Worm (Caenorhabditis elegans) whole organism, early embryonic: ENCODE measurements around the gene rpy-1.

Experiments used
- F13C5.2 ChIP-seq: sonication (generic microtip); optimal IDR thresholded peaks from 2 replicates; lab custom pipeline; 2017; ENCODE audit warnings: mild to moderate bottlenecking, missing genetic modification characterization, inconsistent platforms, missing compliant biosample characterization
- aly-1 ChIP-seq: sonication (generic microtip); optimal IDR thresholded peaks from 2 replicates; lab custom pipeline; 2016; ENCODE audit warnings: missing genetic modification characterization, missing compliant biosample characterization
- ama-1 ChIP-seq: fragments of 150-350 bp; optimal IDR thresholded peaks from 2 replicates; lab custom pipeline; 2014
- ceh-13 ChIP-seq: fragments of 200-800 bp; sonication (Bioruptor generic); optimal IDR thresholded peaks from 2 replicates; lab custom pipeline; 2018; ENCODE audit warnings: mild to moderate bottlenecking, missing genetic modification characterization, missing compliant biosample characterization
- ceh-36 ChIP-seq: sonication (generic microtip); optimal IDR thresholded peaks from 2 replicates; lab custom pipeline; 2016; ENCODE audit warnings: missing genetic modification characterization, inconsistent platforms, missing compliant biosample characterization
- ets-7 ChIP-seq: sonication (generic microtip); optimal IDR thresholded peaks from 2 replicates; lab custom pipeline; 2016; ENCODE audit warnings: missing genotype, missing genetic modification characterization, missing compliant biosample characterization
- flt-1 ChIP-seq: fragments of 200-800 bp; sonication (Bioruptor generic); IDR thresholded peaks from 2 replicates; pipeline ENCODE4 v1.3.6; 2022; ENCODE audit warnings: missing genetic modification characterization, missing compliant biosample characterization
- hnd-1 ChIP-seq: sonication (generic microtip); optimal IDR thresholded peaks from 2 replicates; lab custom pipeline; 2016; ENCODE audit warnings: missing genetic modification characterization, missing compliant biosample characterization
- pes-1 ChIP-seq: fragments of 200-800 bp; sonication (Bioruptor generic); IDR thresholded peaks from 2 replicates; pipeline ENCODE4 v1.3.6; 2022; ENCODE audit warnings: missing genetic modification reagents, missing genetic modification characterization, missing compliant biosample characterization
- scrt-1 ChIP-seq: fragments of 200-800 bp; sonication (Bioruptor generic); IDR thresholded peaks from 2 replicates; pipeline ENCODE4 v1.3.6; 2022; ENCODE audit warnings: missing genetic modification characterization, missing compliant biosample characterization
- sea-1 ChIP-seq: fragments of 200-800 bp; sonication (Bioruptor generic); conservative IDR thresholded peaks from 2 replicates; pipeline ENCODE4 v1.3.6; 2022; ENCODE audit warnings: missing genetic modification characterization, missing compliant biosample characterization
- tbx-37 ChIP-seq: fragments of 200-800 bp; sonication (Bioruptor generic); conservative IDR thresholded peaks from 2 replicates; pipeline ENCODE4 v1.3.6; 2022; ENCODE audit warnings: missing genetic modification reagents, missing genetic modification characterization, missing compliant biosample characterization

DNA sequence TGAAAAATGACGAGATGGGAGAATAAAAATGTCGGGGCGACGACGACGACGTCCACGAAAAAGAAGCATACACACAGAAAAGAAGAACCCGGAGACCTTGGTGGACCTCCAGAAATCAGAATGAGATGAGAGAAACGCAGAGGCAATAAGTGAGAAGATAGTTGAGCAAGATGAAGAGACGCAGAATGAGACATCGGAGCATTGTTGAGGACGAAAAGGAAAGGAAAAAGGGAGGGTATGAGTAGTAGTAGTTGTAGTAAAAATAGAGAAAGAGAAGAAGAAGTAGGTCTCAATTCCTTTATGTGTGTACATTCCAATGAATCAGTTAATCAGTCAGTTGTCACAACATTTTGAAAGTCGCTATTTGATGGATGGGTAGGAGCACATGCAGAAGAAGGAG, 23.9 kb upstream of the rpy-1 start, which contains the start of gene T14B4.8:
- TF ChIP-seq ama-1 (lab: Kevin White, UChicago) (no peak), flt-1 (GFP tag; lab: Robert Waterston, UW) (no peak), pes-1 (no peak), tbx-37 (no peak), ceh-13 (GFP tag; lab: Kevin White, UChicago) (no peak), scrt-1 (no peak), sea-1 (no peak), hnd-1 (tag; lab: Kevin White, UChicago) (no peak), ets-7 (tag; lab: Kevin White, UChicago) (no peak), ceh-36 (no peak), F13C5.2 (no peak), aly-1 (tag; lab: Kevin White, UChicago) (no peak)
